Fruit fly (Drosophila melanogaster) whole organism, pupa: ENCODE results near the gene Sfp78E.

ENCODE experiments used
- CG32121 ChIP-seq: fragments of 200-800 bp; sonication (Bioruptor generic); IDR thresholded peaks from 2 replicates; pipeline ENCODE4 v1.3.6; 2022; ENCODE audit warnings: missing biosample characterization, missing genetic modification characterization

Sfp78E gene

dm6 chr3L:21634152-21634689, 49.6 kb downstream of the Sfp78E start, which contains the start of gene MED1:
Gene MED1 (minus strand): TSS chr3L:21634446.
- no peak for TF ChIP-seq CG32121
- TF ChIP-seq, all 21 proteins: peak for 0
